Fruit fly (Drosophila melanogaster): ENCODE measurements around the gene Bin1.

Gene Bin1

DNA sequence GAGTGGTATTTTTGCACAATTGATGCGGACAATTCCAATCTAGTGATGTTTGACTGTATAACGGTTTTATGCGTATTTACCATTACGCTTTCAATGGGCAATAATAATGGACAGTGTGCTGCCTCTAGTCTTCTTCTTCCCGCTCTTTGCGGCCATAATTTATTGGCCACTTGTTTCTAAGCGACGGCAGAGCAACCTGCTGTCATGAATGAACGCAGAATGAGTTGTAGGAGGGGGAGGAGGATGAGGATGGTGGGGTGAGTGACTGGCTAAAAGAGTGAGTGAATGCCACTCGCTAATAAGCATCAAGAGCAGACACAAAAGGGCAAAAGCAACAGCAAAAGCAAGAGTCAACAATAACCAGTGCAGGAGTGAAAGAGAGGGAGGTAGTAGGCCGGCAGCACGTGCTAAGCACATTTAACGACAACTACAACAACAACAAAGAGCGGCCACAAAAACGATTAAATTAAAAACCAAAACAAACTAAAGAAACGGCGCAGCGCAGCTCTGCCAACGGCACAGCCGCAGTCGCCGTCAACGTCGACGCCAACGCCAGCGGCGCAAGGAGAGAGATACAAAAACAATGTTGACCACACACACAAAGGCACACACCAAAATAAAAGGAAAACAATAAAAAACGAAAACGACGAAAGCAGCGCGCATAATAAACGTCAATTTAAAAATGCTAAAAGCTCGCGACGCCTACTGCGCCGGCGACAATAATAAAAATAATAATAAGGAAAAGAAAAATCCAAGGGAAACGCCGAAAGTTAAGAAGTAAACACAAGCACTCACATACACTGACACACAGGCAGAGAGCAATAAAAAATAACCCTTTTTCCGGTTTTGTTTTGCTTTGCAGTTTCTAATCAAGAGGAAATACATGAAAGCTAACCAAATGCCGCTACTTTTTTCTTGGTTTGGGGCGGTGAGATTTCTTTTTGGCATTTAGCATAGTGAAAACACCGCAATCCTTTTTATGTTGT lies 39.6 kb upstream of the Bin1 start:
- TF ChIP-seq Sox15 (GFP tag; optimal IDR thresholded peaks at IDR 0.05) (no peak), CG31627 (GFP tag; optimal IDR thresholded peaks at IDR 0.05) (no peak), CG10631 (GFP tag; optimal IDR thresholded peaks at IDR 0.05) (no peak), CG9139 (GFP tag; optimal IDR thresholded peaks at IDR 0.05) (peak; percentile 74), CG1621 (tag; optimal IDR thresholded peaks at IDR 0.05) (peak; percentile 30), CG3032 (tag; optimal IDR thresholded peaks at IDR 0.05) (peak; percentile 27), CG6808 (GFP tag; optimal IDR thresholded peaks at IDR 0.05) (peak; percentile 68), net (GFP tag; optimal IDR thresholded peaks at IDR 0.05) (peak; percentile 5), ss (GFP tag; optimal IDR thresholded peaks at IDR 0.05) (peak; percentile 63 to 78), Eip75B (GFP tag; optimal IDR thresholded peaks at IDR 0.05) (peak; percentile 16), CG11762 (GFP tag; optimal IDR thresholded peaks at IDR 0.05; ENCODE audit: insufficient read depth) (no peak), Blimp-1 (GFP tag; optimal IDR thresholded peaks at IDR 0.05) (peak; percentile 19), vri (GFP tag; optimal IDR thresholded peaks at IDR 0.05) (peak; percentile 57), Sox102F (GFP tag; optimal IDR thresholded peaks at IDR 0.05) (peak; percentile 50), Sox14 (GFP tag; optimal IDR thresholded peaks at IDR 0.05) (peak; percentile 17), svp (GFP tag) (peak; percentile 77), Ets96B (tag; optimal IDR thresholded peaks at IDR 0.05) (peak; percentile 40), dsx (GFP tag; optimal IDR thresholded peaks at IDR 0.05; ENCODE audit: poor library complexity, severe bottlenecking) (peak; percentile 83), CG6792 (GFP tag; optimal IDR thresholded peaks at IDR 0.05) (no peak), fkh (GFP tag; optimal IDR thresholded peaks at IDR 0.05) (peak; percentile 74), Eip78C (GFP tag) (peak; percentile 71), Lpt (GFP tag; optimal IDR thresholded peaks at IDR 0.05) (peak; percentile 30), Eip93F (GFP tag; optimal IDR thresholded peaks at IDR 0.05) (peak; percentile 44), CG6276 (GFP tag; optimal IDR thresholded peaks at IDR 0.05) (peak; percentile 43), CG7368 (GFP tag; optimal IDR thresholded peaks at IDR 0.05) (no peak), Met (GFP tag; optimal IDR thresholded peaks at IDR 0.05) (peak; percentile 32), spab (GFP tag; optimal IDR thresholded peaks at IDR 0.05) (peak; percentile 8), CG6854 (GFP tag; optimal IDR thresholded peaks at IDR 0.05) (peak; percentile 83)

DNA sequence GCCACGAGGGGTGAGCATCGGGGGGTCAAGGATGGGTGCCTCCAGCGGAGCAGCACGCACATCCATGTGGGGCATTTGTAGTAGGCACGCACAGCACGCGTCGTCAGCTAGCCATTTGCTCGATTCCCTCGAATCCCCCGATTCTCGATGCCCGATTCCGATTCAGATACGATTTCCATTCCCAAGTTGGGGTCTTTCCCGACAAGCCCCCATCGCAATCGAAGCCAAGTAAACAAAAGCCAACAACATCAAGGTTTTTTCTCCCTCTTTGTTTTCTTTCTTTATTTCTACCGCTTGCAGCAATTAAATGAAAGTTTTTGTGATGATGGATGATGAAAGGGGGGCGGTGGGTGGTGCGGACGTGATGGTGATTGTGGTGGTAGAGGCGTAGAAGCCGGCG lies 37.7 kb upstream of the Bin1 start:
- TF ChIP-seq CG16779 (tag; optimal IDR thresholded peaks at IDR 0.05) (peak; percentile 6), CG8632 (GFP tag; optimal IDR thresholded peaks at IDR 0.05) (no peak), Ets21C (GFP tag; optimal IDR thresholded peaks at IDR 0.05) (no peak), Lpt (GFP tag; optimal IDR thresholded peaks at IDR 0.05) (peak; percentile 30), Sox14 (GFP tag; optimal IDR thresholded peaks at IDR 0.05) (peak; percentile 79), ss (GFP tag; optimal IDR thresholded peaks at IDR 0.05) (peak; percentile 32 to 96), svp (GFP tag) (peak; percentile 69), CG11294 (GFP tag; IDR thresholded peaks at IDR 0.05) (no peak), Eip93F (GFP tag; optimal IDR thresholded peaks at IDR 0.05) (peak; percentile 10), Ets96B (tag; optimal IDR thresholded peaks at IDR 0.05) (peak; percentile 17), CG6792 (GFP tag; optimal IDR thresholded peaks at IDR 0.05) (no peak), Eip75B (GFP tag; optimal IDR thresholded peaks at IDR 0.05) (peak; percentile 18), Eip78C (GFP tag) (peak; percentile 51), CG6276 (GFP tag; optimal IDR thresholded peaks at IDR 0.05) (peak; percentile 3), Blimp-1 (GFP tag; optimal IDR thresholded peaks at IDR 0.05) (peak; percentile 25)

DNA sequence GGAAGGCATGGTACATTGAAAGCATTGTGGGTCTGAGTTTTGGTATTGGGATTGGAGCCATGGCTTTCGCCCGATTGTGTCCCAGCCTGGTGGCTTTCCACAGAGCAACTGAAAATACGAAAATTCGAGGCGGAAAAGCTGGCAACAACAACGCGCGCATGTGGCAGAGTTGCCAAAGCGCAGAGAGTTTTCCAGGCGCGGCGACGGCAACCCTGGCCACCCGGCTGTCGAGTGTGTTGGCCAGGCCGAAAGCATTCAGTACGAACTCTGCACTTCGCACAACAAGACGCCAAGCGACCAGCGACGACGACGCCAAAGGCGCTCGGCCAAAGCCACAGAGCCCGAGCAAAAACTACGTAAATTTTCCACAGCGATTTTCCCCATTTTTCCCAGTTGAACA lies 36.4 kb upstream of the Bin1 start:
- TF ChIP-seq Gug (GFP tag; IDR thresholded peaks at IDR 0.05) (no peak), CG32006 (GFP tag; optimal IDR thresholded peaks at IDR 0.05) (no peak), CG11294 (GFP tag; IDR thresholded peaks at IDR 0.05) (no peak), CG7368 (GFP tag; optimal IDR thresholded peaks at IDR 0.05) (peak; percentile 3), Eip78C (GFP tag) (peak; percentile 7), CG8632 (GFP tag; optimal IDR thresholded peaks at IDR 0.05) (no peak), Lpt (GFP tag; optimal IDR thresholded peaks at IDR 0.05) (peak; percentile 33), fkh (GFP tag; optimal IDR thresholded peaks at IDR 0.05) (no peak)

Data from whole organism, prepupa.